Fruit fly (Drosophila melanogaster) whole organism, wandering third instar larva: ENCODE data around the gene mri.
A peak's percentile ranks its signal among the peaks of the same experiment; 100 is the strongest.

ENCODE experiments used
- Abd-B ChIP-seq: fragments of >200 bp; optimal IDR thresholded peaks from 2 replicates; lab custom pipeline; 2017; ENCODE audit warnings: missing biosample characterization, missing genetic modification characterization
- CG32264 ChIP-seq: fragments of 200-800 bp; sonication (Bioruptor generic); optimal IDR thresholded peaks from 2 replicates; lab custom pipeline; 2016; ENCODE audit warnings: missing biosample characterization, missing genetic modification characterization
- CG9705 ChIP-seq: fragments of 200-800 bp; sonication (Bioruptor generic); optimal IDR thresholded peaks from 2 replicates; lab custom pipeline; 2018; ENCODE audit warnings: missing biosample characterization, mild to moderate bottlenecking, missing genetic modification characterization
- CrebA ChIP-seq: fragments of 200-800 bp; sonication (Bioruptor generic); optimal IDR thresholded peaks from 2 replicates; lab custom pipeline; 2016; ENCODE audit warnings: missing biosample characterization, mild to moderate bottlenecking, missing genetic modification characterization, borderline replicate concordance
- Dfd ChIP-seq: fragments of >200 bp; optimal IDR thresholded peaks from 2 replicates; lab custom pipeline; 2017; ENCODE audit warnings: missing biosample characterization, missing genetic modification characterization
- Dif ChIP-seq: fragments of 200-275, 200-300 bp; sonication (Bioruptor generic); optimal IDR thresholded peaks from 2 replicates; lab custom pipeline; 2018; ENCODE audit warnings: missing biosample characterization, missing genetic modification characterization; ENCODE audit not compliant: partially characterized antibody
- GATAd ChIP-seq: sonication (Bioruptor generic); optimal IDR thresholded peaks from 2 replicates; lab custom pipeline; 2016; ENCODE audit warnings: missing biosample characterization, missing genetic modification characterization
- HLH106 ChIP-seq: fragments of 200-800 bp; optimal IDR thresholded peaks from 3 replicates; lab custom pipeline; 2019; ENCODE audit warnings: missing biosample characterization, mild to moderate bottlenecking, missing genetic modification characterization, moderate library complexity
- Hnf4 ChIP-seq: fragments of 200-800 bp; sonication (Bioruptor generic); optimal IDR thresholded peaks from 2 replicates; lab custom pipeline; 2016; ENCODE audit warnings: missing biosample characterization, mild to moderate bottlenecking, missing genetic modification characterization
- Hr78 ChIP-seq: fragments of >200 bp; optimal IDR thresholded peaks from 2 replicates; lab custom pipeline; 2017; ENCODE audit warnings: missing biosample characterization, missing genetic modification characterization
- Hr83 ChIP-seq: fragments of 200-300 bp; sonication (Bioruptor generic); optimal IDR thresholded peaks from 2 replicates; lab custom pipeline; 2016; ENCODE audit warnings: missing biosample characterization, mild to moderate bottlenecking, missing genetic modification characterization, moderate library complexity; ENCODE audit not compliant: poor library complexity, severe bottlenecking
- Jra ChIP-seq: sonication (Bioruptor generic); optimal IDR thresholded peaks from 2 replicates; lab custom pipeline; 2016; ENCODE audit warnings: missing biosample characterization, missing genetic modification characterization
- Mio ChIP-seq: sonication (Bioruptor generic); optimal IDR thresholded peaks from 2 replicates; lab custom pipeline; 2016; ENCODE audit warnings: missing biosample characterization, missing genetic modification characterization
- Myc ChIP-seq: fragments of >200 bp; optimal IDR thresholded peaks from 2 replicates; lab custom pipeline; 2017
- N ChIP-seq: fragments of >200 bp; optimal IDR thresholded peaks from 2 replicates; lab custom pipeline; 2018; ENCODE audit warnings: missing biosample characterization, missing external identifiers, missing genetic modification characterization
- Rel ChIP-seq, 2 experiments: fragments of 200-800 bp; sonication (Bioruptor generic) in 1 of 2; optimal IDR thresholded peaks; 2 replicates in 1 of 2; 3 replicates in 1 of 2; lab custom pipeline; 2016 to 2019; ENCODE audit warnings: mild to moderate bottlenecking in 2 of 2, missing biosample characterization in 2 of 2, missing genetic modification characterization in 2 of 2, moderate library complexity in 1 of 2
- Sp1 ChIP-seq: fragments of 200-800 bp; sonication (Bioruptor generic); optimal IDR thresholded peaks from 3 replicates; lab custom pipeline; 2019; ENCODE audit warnings: missing biosample characterization, mild to moderate bottlenecking, missing genetic modification characterization, moderate library complexity
- Vsx2 ChIP-seq: fragments of 200-300, 225-300 bp; sonication (Bioruptor generic); optimal IDR thresholded peaks from 2 replicates; lab custom pipeline; 2018; ENCODE audit warnings: missing biosample characterization, missing genetic modification characterization; ENCODE audit not compliant: partially characterized antibody
- br ChIP-seq: fragments of 200-800 bp; sonication (Bioruptor generic); optimal IDR thresholded peaks from 2 replicates; lab custom pipeline; 2016; ENCODE audit warnings: missing biosample characterization, missing genetic modification characterization
- brk ChIP-seq: fragments of 200-800 bp; sonication (Bioruptor generic); optimal IDR thresholded peaks from 2 replicates; lab custom pipeline; 2016; ENCODE audit warnings: missing biosample characterization, mild to moderate bottlenecking, missing genetic modification characterization
- dl ChIP-seq, 2 experiments: fragments of 175-275, 200-275 bp in 1 of 2; fragments of 200-275 bp in 1 of 2; sonication (Bioruptor generic); optimal IDR thresholded peaks; lab custom pipeline; 2018; ENCODE audit warnings: mild to moderate bottlenecking in 2 of 2, missing biosample characterization in 2 of 2, missing genetic modification characterization in 2 of 2, moderate library complexity in 2 of 2; ENCODE audit not compliant: partially characterized antibody in 2 of 2, insufficient read depth in 1 of 2
- dmrt93B ChIP-seq: fragments of 200-800 bp; sonication (Bioruptor generic); optimal IDR thresholded peaks from 2 replicates; lab custom pipeline; 2018; ENCODE audit warnings: missing biosample characterization, mild to moderate bottlenecking, missing genetic modification characterization
- dsf ChIP-seq: sonication (Bioruptor generic); optimal IDR thresholded peaks from 2 replicates; lab custom pipeline; 2016; ENCODE audit warnings: missing biosample characterization, missing genetic modification characterization, borderline replicate concordance
- foxo ChIP-seq, 2 experiments: fragments of 200-800 bp; sonication (Bioruptor generic); optimal IDR thresholded peaks; 2 replicates in 1 of 2; 3 replicates in 1 of 2; lab custom pipeline; 2016 to 2017; ENCODE audit warnings: missing biosample characterization in 2 of 2, missing genetic modification characterization in 2 of 2
- fru ChIP-seq: fragments of 200-800 bp; sonication (Bioruptor generic); optimal IDR thresholded peaks from 3 replicates; lab custom pipeline; 2016; ENCODE audit warnings: missing biosample characterization, mild to moderate bottlenecking, missing genetic modification characterization
- h ChIP-seq: fragments of 200-800 bp; sonication (Bioruptor generic); optimal IDR thresholded peaks from 3 replicates; lab custom pipeline; 2016; ENCODE audit warnings: missing biosample characterization, mild to moderate bottlenecking, missing genetic modification characterization
- jim ChIP-seq: fragments of 175-275, 200-325 bp; sonication (Bioruptor generic); optimal IDR thresholded peaks from 2 replicates; lab custom pipeline; 2016; ENCODE audit warnings: missing biosample characterization, mild to moderate bottlenecking, missing genetic modification characterization
- lola ChIP-seq: fragments of >200 bp; optimal IDR thresholded peaks from 2 replicates; lab custom pipeline; 2017; ENCODE audit warnings: missing biosample characterization, missing genetic modification characterization
- pan ChIP-seq: fragments of >200 bp; optimal IDR thresholded peaks from 2 replicates; lab custom pipeline; 2017
- psq ChIP-seq: fragments of 200-800 bp; sonication (Bioruptor generic); optimal IDR thresholded peaks from 3 replicates; lab custom pipeline; 2017; ENCODE audit warnings: missing biosample characterization, mild to moderate bottlenecking, missing genetic modification characterization, moderate library complexity
- rgr ChIP-seq: fragments of 200-800 bp; sonication (Bioruptor generic); optimal IDR thresholded peaks from 3 replicates; lab custom pipeline; 2016; ENCODE audit warnings: missing biosample characterization, mild to moderate bottlenecking, missing genetic modification characterization
- sage ChIP-seq: fragments of 200-800 bp; sonication (Bioruptor generic); optimal IDR thresholded peaks from 2 replicates; lab custom pipeline; 2016; ENCODE audit warnings: missing biosample characterization, mild to moderate bottlenecking, missing genetic modification characterization
- sv ChIP-seq: fragments of 200-800 bp; sonication (Bioruptor generic); optimal IDR thresholded peaks from 3 replicates; lab custom pipeline; 2016; ENCODE audit warnings: missing biosample characterization, missing genetic modification characterization
- tai ChIP-seq: sonication (Bioruptor generic); optimal IDR thresholded peaks from 2 replicates; lab custom pipeline; 2016; ENCODE audit warnings: missing biosample characterization, missing genetic modification characterization
- usp ChIP-seq: fragments of >200 bp; optimal IDR thresholded peaks from 2 replicates; lab custom pipeline; 2017; ENCODE audit warnings: missing biosample characterization, missing genetic modification characterization
- woc ChIP-seq: sonication (Bioruptor generic); optimal IDR thresholded peaks from 2 replicates; lab custom pipeline; 2016; ENCODE audit warnings: missing biosample characterization, mild to moderate bottlenecking, missing genetic modification characterization

The mri gene

dm6 chr3L:178445-178844 lies 21.5 kb upstream of the mri start (continued):
- TF ChIP-seq lola (GFP tag; lab: Kevin White, UChicago) = no peak
- TF ChIP-seq rgr = no peak
- TF ChIP-seq pan (lab: Kevin White, UChicago) = no peak
- TF ChIP-seq dsf (GFP tag; lab: Kevin White, UChicago) = no peak
- no peak for TF ChIP-seq CG32264

dm6 chr3L:178913-179488 lies 21.0 kb upstream of the mri start, which contains the start of gene Vdup1:
Vdup1 (minus strand) TSS chr3L:178963.
- TF ChIP-seq Sp1 (GFP tag; lab: Kevin White, UChicago) (no peak), Hr83 (no peak), Dif (GFP tag; lab: Kevin White, UChicago) (no peak), fru (GFP tag; lab: Kevin White, UChicago) (no peak), CrebA (no peak), Rel (GFP tag; optimal IDR thresholded peaks at IDR 0.05; lab: Kevin White, UChicago) (no peak), Rel (tag; optimal IDR thresholded peaks at IDR 0.05; lab: Kevin White, UChicago) (no peak), Mio (no peak), rgr (no peak), foxo (GFP tag; optimal IDR thresholded peaks at IDR 0.05; lab: Kevin White, UChicago) (no peak), CG32264 (no peak), brk (GFP tag; lab: Kevin White, UChicago) (no peak), Hr78 (GFP tag; lab: Kevin White, UChicago) (no peak), sage (GFP tag; lab: Kevin White, UChicago) (no peak)

dm6 chr3L:179490-180261 lies 20.3 kb upstream of the mri start, which contains the start of gene CG13875:
CG13875 (plus strand) TSS chr3L:179923.
- peak; percentile 88 for TF ChIP-seq Dif (GFP tag; lab: Kevin White, UChicago)
- no peak for TF ChIP-seq Myc
- no peak for TF ChIP-seq GATAd
- TF ChIP-seq pan (lab: Kevin White, UChicago) = no peak
- no peak for TF ChIP-seq CG9705 (GFP tag; lab: Kevin White, UChicago)
- no peak for TF ChIP-seq HLH106 (tag; lab: Kevin White, UChicago)
- peak; percentile 49 to 77 for TF ChIP-seq dl (GFP tag; optimal IDR thresholded peaks at IDR 0.05; lab: Kevin White, UChicago; ENCODE audit: insufficient read depth in 1 of 2, partially characterized antibody in 2 of 2)

- TF ChIP-seq Hr83 = peak; percentile 13
- no peak for TF ChIP-seq Abd-B (GFP tag; lab: Kevin White, UChicago)
These were observed 19.8 kb upstream of the mri start for dm6 chr3L:180262-180543.

- peak; percentile 88 for TF ChIP-seq dsf (GFP tag; lab: Kevin White, UChicago)
- TF ChIP-seq h (GFP tag; lab: Kevin White, UChicago) = peak; percentile 93
- no peak for TF ChIP-seq sage (GFP tag; lab: Kevin White, UChicago)
- peak; percentile 90 for TF ChIP-seq br
- TF ChIP-seq CG32264 = peak; percentile 76
- TF ChIP-seq N (GFP tag; lab: Kevin White, UChicago) = no peak
- peak; percentile 76 to 95 for TF ChIP-seq foxo (GFP tag; optimal IDR thresholded peaks at IDR 0.05; lab: Kevin White, UChicago)
- TF ChIP-seq Sp1 (GFP tag; lab: Kevin White, UChicago) = peak; percentile 85
- TF ChIP-seq fru (GFP tag; lab: Kevin White, UChicago) = peak; percentile 89
- TF ChIP-seq brk (GFP tag; lab: Kevin White, UChicago) = no peak
- TF ChIP-seq Dfd = no peak
- TF ChIP-seq Hnf4 (GFP tag; lab: Kevin White, UChicago) = no peak
- no peak for TF ChIP-seq pan (lab: Kevin White, UChicago)
- TF ChIP-seq Vsx2 (GFP tag; lab: Kevin White, UChicago) = no peak
- TF ChIP-seq Myc = no peak
- no peak for TF ChIP-seq woc (GFP tag; lab: Kevin White, UChicago)
- no peak for TF ChIP-seq usp (GFP tag; lab: Kevin White, UChicago)
- TF ChIP-seq CG9705 (GFP tag; lab: Kevin White, UChicago) = peak; percentile 78
- TF ChIP-seq Jra (GFP tag; lab: Kevin White, UChicago) = peak; percentile 97
- TF ChIP-seq HLH106 (tag; lab: Kevin White, UChicago) = peak; percentile 87
- no peak for TF ChIP-seq rgr
- TF ChIP-seq GATAd = no peak
- TF ChIP-seq lola (GFP tag; lab: Kevin White, UChicago) = no peak
- no peak for TF ChIP-seq tai
- no peak for TF ChIP-seq dmrt93B (GFP tag; lab: Kevin White, UChicago)
- peak; percentile 80 for TF ChIP-seq psq (GFP tag; lab: Kevin White, UChicago)
- no peak for TF ChIP-seq Abd-B (GFP tag; lab: Kevin White, UChicago)
- no peak for TF ChIP-seq Hr78 (GFP tag; lab: Kevin White, UChicago)
- no peak for TF ChIP-seq Dif (GFP tag; lab: Kevin White, UChicago)
- no peak for TF ChIP-seq jim (GFP tag; lab: Kevin White, UChicago)
- peak; percentile 90 for TF ChIP-seq sv (GFP tag; lab: Kevin White, UChicago)
- TF ChIP-seq CrebA = no peak
- peak; percentile 78 for TF ChIP-seq Hr83
- TF ChIP-seq Rel (GFP tag; optimal IDR thresholded peaks at IDR 0.05; lab: Kevin White, UChicago) = no peak
- no peak for TF ChIP-seq Rel (tag; optimal IDR thresholded peaks at IDR 0.05; lab: Kevin White, UChicago)
These were observed 15.7 kb upstream of the mri start, which contains the start of the genes CG34140, Mkp and Mtch for dm6 chr3L:184251-184650. CG34140 (minus strand) TSS chr3L:184424. Mkp (minus strand) TSS chr3L:184540. Mtch (plus strand) TSS chr3L:184626.
